Worm (Caenorhabditis elegans) whole organism, mixed stage, embryonic: ENCODE data around the gene cyn-9.

Experiments used
- M03D4.4 ChIP-seq: sonication (generic microtip); optimal IDR thresholded peaks from 2 replicates; lab custom pipeline; 2017; ENCODE audit warnings: mild to moderate bottlenecking, missing genetic modification characterization, missing compliant biosample characterization
- bed-3 ChIP-seq: fragments of 200-800 bp; sonication (Bioruptor generic); optimal IDR thresholded peaks from 3 replicates; lab custom pipeline; 2018; ENCODE audit warnings: mild to moderate bottlenecking, missing genetic modification characterization, moderate library complexity, missing compliant biosample characterization
- ceh-39 ChIP-seq: fragments of 150-350 bp; optimal IDR thresholded peaks from 2 replicates; lab custom pipeline; 2014; ENCODE audit warnings: missing biosample characterization, missing genetic modification characterization
- ceh-83 ChIP-seq: fragments of 200-800 bp; sonication (Bioruptor generic); optimal IDR thresholded peaks from 2 replicates; lab custom pipeline; 2018; ENCODE audit warnings: mild to moderate bottlenecking, missing genetic modification characterization, missing compliant biosample characterization
- ces-1 ChIP-seq: fragments of 150-350 bp; optimal IDR thresholded peaks from 2 replicates; lab custom pipeline; 2014; ENCODE audit warnings: missing biosample characterization, missing genetic modification reagents, missing genetic modification characterization
- drap-1 ChIP-seq: fragments of 200-800 bp; sonication (Bioruptor generic); optimal IDR thresholded peaks from 3 replicates; lab custom pipeline; 2018; ENCODE audit warnings: mild to moderate bottlenecking, missing genetic modification characterization, missing compliant biosample characterization
- elt-3 ChIP-seq: fragments of 150-350 bp; optimal IDR thresholded peaks from 2 replicates; lab custom pipeline; 2014; ENCODE audit warnings: missing biosample characterization, missing genetic modification characterization
- flh-1 ChIP-seq: fragments of 200-800 bp; sonication (Bioruptor generic); optimal IDR thresholded peaks from 2 replicates; lab custom pipeline; 2018; ENCODE audit warnings: mild to moderate bottlenecking, missing genetic modification characterization, moderate library complexity, missing compliant biosample characterization
- ham-2 ChIP-seq: fragments of 200-800 bp; sonication (Bioruptor generic); optimal IDR thresholded peaks from 2 replicates; lab custom pipeline; 2018; ENCODE audit warnings: mild to moderate bottlenecking, missing genetic modification characterization, missing compliant biosample characterization
- hlh-1 ChIP-seq: fragments of 150-350 bp; optimal IDR thresholded peaks from 2 replicates; lab custom pipeline; 2014; ENCODE audit warnings: missing biosample characterization, missing genetic modification reagents, missing genetic modification characterization
- lin-13 ChIP-seq: fragments of 150-350 bp; optimal IDR thresholded peaks from 2 replicates; lab custom pipeline; 2014; ENCODE audit warnings: missing biosample characterization, missing genetic modification characterization
- lsy-2 ChIP-seq: fragments of 150-350 bp; optimal IDR thresholded peaks from 2 replicates; lab custom pipeline; 2014; ENCODE audit warnings: missing biosample characterization, missing genetic modification characterization
- mab-5 ChIP-seq: fragments of 150-350 bp; optimal IDR thresholded peaks from 2 replicates; lab custom pipeline; 2014; ENCODE audit warnings: missing biosample characterization, missing genetic modification characterization
- mep-1 ChIP-seq: fragments of 150-350 bp; optimal IDR thresholded peaks from 2 replicates; lab custom pipeline; 2017; ENCODE audit warnings: missing biosample characterization, missing genetic modification reagents, missing genetic modification characterization, inconsistent platforms
- mls-2 ChIP-seq: sonication (generic microtip); optimal IDR thresholded peaks from 2 replicates; lab custom pipeline; 2016; ENCODE audit warnings: mild to moderate bottlenecking, missing genetic modification characterization, moderate library complexity, missing compliant biosample characterization
- nhr-2 ChIP-seq: fragments of 150-350 bp; optimal IDR thresholded peaks from 2 replicates; lab custom pipeline; 2014; ENCODE audit warnings: missing biosample characterization, missing genetic modification characterization
- nhr-28 ChIP-seq: fragments of 150-350 bp; optimal IDR thresholded peaks from 2 replicates; lab custom pipeline; 2014; ENCODE audit warnings: missing biosample characterization, missing genetic modification characterization
- nhr-76 ChIP-seq: sonication (generic microtip); optimal IDR thresholded peaks from 2 replicates; lab custom pipeline; 2017; ENCODE audit warnings: missing biosample characterization, missing genetic modification characterization
- pha-4 ChIP-seq: fragments of 150-350 bp; optimal IDR thresholded peaks from 2 replicates; lab custom pipeline; 2018; ENCODE audit warnings: missing biosample characterization, missing genetic modification reagents, missing genetic modification characterization
- sem-2 ChIP-seq: fragments of 200-800 bp; sonication (Bioruptor generic); optimal IDR thresholded peaks from 2 replicates; lab custom pipeline; 2018; ENCODE audit warnings: mild to moderate bottlenecking, missing genetic modification characterization, missing compliant biosample characterization
- snpc-4 ChIP-seq: fragments of 150-350 bp; optimal IDR thresholded peaks from 2 replicates; lab custom pipeline; 2014; ENCODE audit warnings: missing biosample characterization, missing genetic modification characterization
- sptf-1 ChIP-seq: sonication (generic microtip); optimal IDR thresholded peaks from 2 replicates; lab custom pipeline; 2017; ENCODE audit warnings: mild to moderate bottlenecking, missing genetic modification characterization, moderate library complexity, missing compliant biosample characterization
- tbx-8 ChIP-seq: fragments of 200-800 bp; sonication (Bioruptor generic); optimal IDR thresholded peaks from 2 replicates; lab custom pipeline; 2018; ENCODE audit warnings: mild to moderate bottlenecking, missing genetic modification characterization, moderate library complexity, missing compliant biosample characterization
- unc-120 ChIP-seq: sonication (generic microtip); optimal IDR thresholded peaks from 2 replicates; lab custom pipeline; 2017; ENCODE audit warnings: missing genetic modification characterization, missing compliant biosample characterization; ENCODE audit not compliant: poor library complexity, severe bottlenecking
- unc-39 ChIP-seq: fragments of 150-350 bp; optimal IDR thresholded peaks from 2 replicates; lab custom pipeline; 2014; ENCODE audit warnings: missing biosample characterization, missing genetic modification characterization
- zip-8 ChIP-seq: fragments of 150-350 bp; optimal IDR thresholded peaks from 2 replicates; lab custom pipeline; 2014; ENCODE audit warnings: missing biosample characterization, missing genetic modification characterization
- ztf-11 ChIP-seq: fragments of 150-350 bp; optimal IDR thresholded peaks from 2 replicates; lab custom pipeline; 2014; ENCODE audit warnings: missing biosample characterization, missing genetic modification characterization

cyn-9 gene

DNA sequence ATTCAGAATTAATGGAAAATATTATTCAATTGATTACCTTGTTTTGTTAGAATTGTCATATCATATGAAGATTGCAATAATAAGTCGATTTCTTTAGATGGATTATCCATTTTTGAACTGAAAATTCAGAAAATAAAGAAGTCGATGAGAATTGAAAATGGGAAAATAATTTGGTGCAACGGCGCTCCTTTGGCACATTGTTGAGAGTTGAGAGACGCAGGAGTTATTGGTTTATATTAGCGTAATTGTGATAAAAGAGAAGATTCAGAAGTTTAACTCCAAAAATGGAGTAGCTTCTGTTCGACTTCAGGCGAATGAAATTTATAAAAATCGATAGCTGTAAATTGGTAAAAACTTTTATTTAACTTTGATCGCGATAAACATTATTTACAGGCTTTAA, 20.1 kb upstream of the cyn-9 start, which contains the start of gene C14B1.8:
Gene C14B1.8 (minus strand): TSS at position 117 of the 400 bp plus-strand sequence.
- TF ChIP-seq ces-1 (peak; percentile 96), hlh-1 (no peak), mep-1 (tag; lab: Kevin White, UChicago) (peak; percentile 47), unc-120 (tag; lab: Kevin White, UChicago) (no peak), tbx-8 (GFP tag; lab: Kevin White, UChicago) (no peak), bed-3 (GFP tag; lab: Kevin White, UChicago) (no peak)

ce11 chrIII:3716073-3716659, 16.7 kb upstream of the cyn-9 start:
- TF ChIP-seq pha-4 (no peak), mep-1 (tag; lab: Kevin White, UChicago) (peak; percentile 30)

- TF ChIP-seq sem-2 = no peak
- TF ChIP-seq lin-13 (tag; lab: Kevin White, UChicago) = no peak
- TF ChIP-seq mab-5 (tag; lab: Kevin White, UChicago) = no peak
- no peak for TF ChIP-seq lsy-2
- no peak for TF ChIP-seq snpc-4 (tag; lab: Kevin White, UChicago)
- TF ChIP-seq nhr-28 (tag; lab: Kevin White, UChicago) = no peak
- TF ChIP-seq ceh-39 = no peak
Observed at ce11 chrIII:3713163-3713562, 13.7 kb upstream of the cyn-9 start, which contains the start of gene nrde-1. Gene nrde-1, plus strand, starts transcription at chrIII:3713463.

ce11 chrIII:3709030-3709429, 9.6 kb upstream of the cyn-9 start, which contains the start of gene alkb-8:
Gene alkb-8, plus strand, starts transcription at chrIII:3709330.
- TF ChIP-seq ham-2 (GFP tag; lab: Kevin White, UChicago) (no peak), elt-3 (tag; lab: Kevin White, UChicago) (no peak), nhr-28 (tag; lab: Kevin White, UChicago) (no peak), lin-13 (tag; lab: Kevin White, UChicago) (no peak), nhr-76 (tag; lab: Kevin White, UChicago) (no peak), ces-1 (no peak), drap-1 (GFP tag; lab: Kevin White, UChicago) (no peak), flh-1 (GFP tag; lab: Kevin White, UChicago) (no peak), ceh-83 (GFP tag; lab: Kevin White, UChicago) (no peak), sem-2 (no peak)

ce11 chrIII:3706586-3706985, 7.1 kb upstream of the cyn-9 start, which contains the start of gene dph-1:
Gene dph-1, plus strand, starts transcription at chrIII:3706886.
- TF ChIP-seq zip-8 (tag; lab: Kevin White, UChicago) = no peak
- no peak for TF ChIP-seq ham-2 (GFP tag; lab: Kevin White, UChicago)
- no peak for TF ChIP-seq unc-39

ce11 chrIII:3704967-3705366, 5.5 kb upstream of the cyn-9 start, which contains the start of gene wdr-5.1:
Gene wdr-5.1, plus strand, starts transcription at chrIII:3705285.
- peak; percentile 55 for TF ChIP-seq lsy-2
- TF ChIP-seq ces-1 = peak; percentile 12
- TF ChIP-seq tbx-8 (GFP tag; lab: Kevin White, UChicago) = no peak

DNA sequence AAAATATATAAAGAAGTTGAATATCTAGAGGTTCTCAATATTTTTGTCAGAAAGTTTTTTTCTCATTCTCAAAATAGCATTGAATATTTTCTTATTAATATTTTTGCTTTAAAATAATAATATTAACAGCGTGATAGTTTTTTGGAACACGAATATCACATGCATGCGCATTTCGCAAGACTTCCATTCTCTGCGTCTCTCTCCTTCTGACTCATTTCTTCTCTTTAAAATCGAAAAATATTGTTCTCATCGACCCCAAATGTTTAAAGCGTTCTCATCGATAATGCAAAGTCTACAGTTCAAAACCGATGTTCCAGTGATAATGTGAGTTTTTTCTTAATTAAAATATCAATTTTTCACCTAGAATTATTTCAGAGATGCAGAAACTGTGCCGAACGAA, 4.0 kb upstream of the cyn-9 start, which contains the start of gene C14B1.3:
Gene C14B1.3 (plus strand): TSS at position 168 of the 400 bp plus-strand sequence.
- TF ChIP-seq ztf-11 (no peak), lsy-2 (peak; percentile 5)

DNA sequence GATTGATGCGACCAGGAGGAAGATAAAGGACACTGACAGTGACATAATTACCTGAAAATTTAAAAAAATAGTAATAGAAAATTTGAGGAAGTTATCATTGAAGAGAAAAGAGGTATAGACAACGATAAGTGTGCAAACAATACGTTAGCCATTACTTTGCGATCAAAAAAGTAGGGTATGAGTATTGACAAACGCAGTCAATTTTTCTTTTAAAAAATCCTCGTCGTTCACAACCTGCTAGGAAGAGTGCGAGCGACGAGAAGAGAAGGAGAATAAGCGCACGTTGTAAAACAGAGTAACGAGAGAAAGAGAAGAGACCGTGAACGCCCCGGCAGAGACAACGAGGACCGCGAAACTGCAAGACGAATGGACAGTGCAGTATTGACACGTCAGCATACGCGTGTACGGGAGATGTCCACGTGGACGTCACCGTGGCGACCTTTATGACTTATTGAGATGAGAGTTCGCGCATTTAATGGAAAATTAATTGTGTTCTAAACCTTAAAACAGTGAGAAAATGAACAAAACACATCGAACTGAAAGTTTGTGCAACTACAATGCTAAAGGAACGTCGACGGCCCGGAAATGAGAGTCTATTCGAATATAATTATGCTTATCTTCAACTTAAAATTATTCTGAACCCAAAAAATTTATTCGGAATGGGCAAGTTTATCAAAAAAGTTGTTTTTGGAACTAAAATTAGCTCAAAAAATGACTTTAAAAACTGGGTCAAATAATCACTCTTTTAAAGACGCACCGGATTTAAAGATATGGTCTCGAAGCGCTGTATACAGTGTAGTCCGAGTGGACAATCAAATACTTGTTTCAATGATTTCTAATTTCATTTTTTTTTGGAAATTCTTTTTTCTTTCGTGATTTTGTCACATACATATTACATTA, 2.2 kb upstream of the cyn-9 start, which contains the start of the genes pdi-1 and C14B1.2:
Gene pdi-1 (minus strand): TSS at position 51 of the 900 bp plus-strand sequence.
Gene C14B1.2 (plus strand): TSS at position 850 of the 900 bp plus-strand sequence.
- no peak for TF ChIP-seq mab-5 (tag; lab: Kevin White, UChicago)
- peak; percentile 63 for TF ChIP-seq nhr-2 (tag; lab: Kevin White, UChicago)
- TF ChIP-seq ces-1 = no peak
- peak; percentile 16 for TF ChIP-seq sptf-1 (tag; lab: Kevin White, UChicago)
- peak; percentile 50 for TF ChIP-seq ham-2 (GFP tag; lab: Kevin White, UChicago)
- TF ChIP-seq mls-2 (tag; lab: Kevin White, UChicago) = no peak
- no peak for TF ChIP-seq ceh-39
- peak; percentile 18 for TF ChIP-seq M03D4.4 (tag; lab: Kevin White, UChicago)
